Worm (Caenorhabditis elegans) whole organism, late embryonic: ENCODE results near the gene B0244.6.

Experiments
- K02D7.2 ChIP-seq: sonication (generic microtip); optimal IDR thresholded peaks from 2 replicates; lab custom pipeline; 2017; ENCODE audit warnings: mild to moderate bottlenecking, missing genetic modification characterization, missing compliant biosample characterization
- K09A11.1 ChIP-seq: sonication (generic microtip); optimal IDR thresholded peaks from 2 replicates; lab custom pipeline; 2017; ENCODE audit warnings: antibody characterized with exemption, mild to moderate bottlenecking, missing genetic modification characterization, missing compliant biosample characterization; ENCODE audit not compliant: insufficient read depth
- T23F11.4 ChIP-seq: fragments of 200-800 bp; sonication (Bioruptor generic); optimal IDR thresholded peaks from 2 replicates; lab custom pipeline; 2018; ENCODE audit warnings: mild to moderate bottlenecking, missing genetic modification characterization, missing compliant biosample characterization
- Y22D7AL.16 ChIP-seq: sonication (generic microtip); optimal IDR thresholded peaks from 2 replicates; lab custom pipeline; 2016; ENCODE audit warnings: missing genetic modification characterization, missing compliant biosample characterization
- ahr-1 ChIP-seq: sonication (generic microtip); optimal IDR thresholded peaks from 2 replicates; lab custom pipeline; 2016; ENCODE audit warnings: missing genetic modification characterization, missing compliant biosample characterization
- ceh-14 ChIP-seq: sonication (generic microtip); optimal IDR thresholded peaks from 2 replicates; lab custom pipeline; 2016; ENCODE audit warnings: missing genotype, missing genetic modification characterization, missing compliant biosample characterization
- ceh-18 ChIP-seq: sonication (generic microtip); optimal IDR thresholded peaks from 2 replicates; lab custom pipeline; 2016; ENCODE audit warnings: missing genetic modification characterization, missing compliant biosample characterization
- ceh-19 ChIP-seq: fragments of 200-800 bp; sonication (Bioruptor generic); optimal IDR thresholded peaks from 2 replicates; lab custom pipeline; 2018; ENCODE audit warnings: mild to moderate bottlenecking, missing genetic modification characterization, missing compliant biosample characterization
- ceh-2 ChIP-seq: sonication (generic microtip); optimal IDR thresholded peaks from 2 replicates; lab custom pipeline; 2016; ENCODE audit warnings: missing genotype, missing genetic modification characterization, missing compliant biosample characterization
- ceh-24 ChIP-seq: sonication (generic microtip); optimal IDR thresholded peaks from 2 replicates; lab custom pipeline; 2016; ENCODE audit warnings: mild to moderate bottlenecking, missing genetic modification characterization, missing compliant biosample characterization
- ceh-34 ChIP-seq: sonication (generic microtip); optimal IDR thresholded peaks from 2 replicates; lab custom pipeline; 2016; ENCODE audit warnings: mild to moderate bottlenecking, missing genetic modification characterization, missing compliant biosample characterization
- ceh-6 ChIP-seq: fragments of 200-800 bp; sonication (Bioruptor generic); optimal IDR thresholded peaks from 2 replicates; lab custom pipeline; 2018; ENCODE audit warnings: mild to moderate bottlenecking, missing genetic modification characterization, missing compliant biosample characterization
- che-1 ChIP-seq: sonication (generic microtip); optimal IDR thresholded peaks from 2 replicates; lab custom pipeline; 2016; ENCODE audit warnings: mild to moderate bottlenecking, missing genetic modification characterization, missing compliant biosample characterization
- dmd-4 ChIP-seq: sonication (generic microtip); optimal IDR thresholded peaks from 2 replicates; lab custom pipeline; 2016; ENCODE audit warnings: borderline replicate concordance, missing genetic modification characterization, missing compliant biosample characterization
- dve-1 ChIP-seq: sonication (generic microtip); optimal IDR thresholded peaks from 2 replicates; lab custom pipeline; 2017; ENCODE audit warnings: antibody characterized with exemption, mild to moderate bottlenecking, missing genetic modification characterization, missing compliant biosample characterization
- elt-2 ChIP-seq: sonication (generic microtip); optimal IDR thresholded peaks from 2 replicates; lab custom pipeline; 2016; ENCODE audit warnings: missing genetic modification reagents, missing genetic modification characterization, missing compliant biosample characterization
- eyg-1 ChIP-seq: sonication (generic microtip); optimal IDR thresholded peaks from 2 replicates; lab custom pipeline; 2016; ENCODE audit warnings: missing genotype, missing genetic modification characterization, missing compliant biosample characterization
- fkh-10 ChIP-seq: fragments of 150-350 bp; optimal IDR thresholded peaks from 2 replicates; lab custom pipeline; 2014; ENCODE audit warnings: missing biosample characterization, missing genetic modification reagents, missing genetic modification characterization
- hlh-13 ChIP-seq: fragments of 200-800 bp; sonication (Bioruptor generic); optimal IDR thresholded peaks from 2 replicates; lab custom pipeline; 2018; ENCODE audit warnings: mild to moderate bottlenecking, missing genetic modification characterization, missing compliant biosample characterization
- hlh-15 ChIP-seq: sonication (generic microtip); optimal IDR thresholded peaks from 2 replicates; lab custom pipeline; 2016; ENCODE audit warnings: missing genetic modification characterization, missing compliant biosample characterization
- madf-2 ChIP-seq: sonication (generic microtip); optimal IDR thresholded peaks from 2 replicates; lab custom pipeline; 2017; ENCODE audit warnings: missing genetic modification characterization, missing compliant biosample characterization
- mec-3 ChIP-seq: sonication (generic microtip); optimal IDR thresholded peaks from 2 replicates; lab custom pipeline; 2016; ENCODE audit warnings: borderline replicate concordance, missing genetic modification characterization, missing compliant biosample characterization
- nhr-11 ChIP-seq: fragments of 150-350 bp; optimal IDR thresholded peaks from 2 replicates; lab custom pipeline; 2014; ENCODE audit warnings: missing biosample characterization, missing genetic modification characterization
- nhr-232 ChIP-seq: sonication (generic microtip); optimal IDR thresholded peaks from 2 replicates; lab custom pipeline; 2016; ENCODE audit warnings: missing genetic modification characterization, missing compliant biosample characterization
- odd-2 ChIP-seq: sonication (generic microtip); optimal IDR thresholded peaks from 2 replicates; lab custom pipeline; 2017; ENCODE audit warnings: antibody characterized with exemption, mild to moderate bottlenecking, missing genetic modification characterization, missing compliant biosample characterization
- pag-3 ChIP-seq: sonication (generic microtip); optimal IDR thresholded peaks from 2 replicates; lab custom pipeline; 2016; ENCODE audit warnings: missing compliant biosample characterization, missing genetic modification characterization, borderline replicate concordance
- pha-2 ChIP-seq: sonication (generic microtip); optimal IDR thresholded peaks from 2 replicates; lab custom pipeline; 2017; ENCODE audit warnings: mild to moderate bottlenecking, missing genetic modification characterization, missing compliant biosample characterization
- pha-4 ChIP-seq: fragments of 150-350 bp; optimal IDR thresholded peaks from 2 replicates; lab custom pipeline; 2018; ENCODE audit warnings: missing biosample characterization, missing genetic modification reagents, missing genetic modification characterization
- pqm-1 ChIP-seq: sonication (generic microtip); optimal IDR thresholded peaks from 2 replicates; lab custom pipeline; 2016; ENCODE audit warnings: missing genetic modification characterization, missing compliant biosample characterization
- rnt-1 ChIP-seq: sonication (generic microtip); optimal IDR thresholded peaks from 2 replicates; lab custom pipeline; 2016; ENCODE audit warnings: missing genetic modification characterization, missing compliant biosample characterization
- syd-9 ChIP-seq: sonication (generic microtip); optimal IDR thresholded peaks from 2 replicates; lab custom pipeline; 2016; ENCODE audit warnings: mild to moderate bottlenecking, missing genetic modification characterization, moderate library complexity, missing compliant biosample characterization
- tbx-2 ChIP-seq: sonication (generic microtip); optimal IDR thresholded peaks from 2 replicates; lab custom pipeline; 2016; ENCODE audit warnings: missing genetic modification characterization, missing compliant biosample characterization
- tbx-7 ChIP-seq: sonication (generic microtip); optimal IDR thresholded peaks from 2 replicates; lab custom pipeline; 2016; ENCODE audit warnings: missing genotype, missing genetic modification characterization, missing compliant biosample characterization
- unc-3 ChIP-seq, 2 experiments: fragments of 200-800 bp in 1 of 2; sonication (Bioruptor generic) in 1 of 2; sonication (generic microtip) in 1 of 2; conservative IDR thresholded peaks in 1 of 2; optimal IDR thresholded peaks in 1 of 2; 2 replicates each; pipeline versions ENCODE4 v1.3.6 to Lab custom; 2016 to 2022; ENCODE audit warnings: missing compliant biosample characterization in 2 of 2, missing genetic modification characterization in 2 of 2, missing genetic modification reagents in 1 of 2
- unc-55 ChIP-seq: sonication (generic microtip); optimal IDR thresholded peaks from 2 replicates; lab custom pipeline; 2017; ENCODE audit warnings: missing biosample characterization, missing genetic modification reagents, missing genetic modification characterization
- zip-5 ChIP-seq: sonication (generic microtip); optimal IDR thresholded peaks from 2 replicates; lab custom pipeline; 2016; ENCODE audit warnings: missing genetic modification characterization, missing compliant biosample characterization

B0244.6 gene

DNA sequence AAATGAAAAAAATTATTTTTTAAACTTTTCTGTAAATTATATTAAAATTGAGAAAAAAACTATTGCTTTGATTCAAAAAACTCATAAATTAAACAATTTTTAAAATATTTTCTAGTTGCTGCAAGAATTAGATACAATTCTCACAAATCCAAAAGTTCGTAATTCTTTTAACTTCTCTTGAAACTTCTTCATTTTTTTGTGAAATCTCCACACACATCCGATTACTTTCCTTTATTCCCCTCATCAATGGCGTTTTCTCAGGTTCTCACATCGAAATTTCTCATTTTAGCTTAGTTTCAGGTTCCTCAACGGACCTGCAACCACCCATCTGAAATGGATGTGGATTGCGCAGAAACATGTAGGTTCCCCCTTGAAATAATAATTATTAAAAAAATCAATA, 15.3 kb upstream of the B0244.6 start, which contains the start of gene wrm-1:
Gene wrm-1 (plus strand): TSS at position 301 of the 400 bp plus-strand sequence.
- TF ChIP-seq che-1 (tag; lab: Kevin White, UChicago) (no peak), unc-3 (GFP tag; conservative IDR thresholded peaks at IDR 0.05; lab: Robert Waterston, UW) (no peak), unc-3 (tag; optimal IDR thresholded peaks at IDR 0.05; lab: Kevin White, UChicago) (no peak), pag-3 (no peak), ceh-19 (GFP tag; lab: Kevin White, UChicago) (no peak), mec-3 (tag; lab: Kevin White, UChicago) (no peak), dve-1 (no peak), K02D7.2 (no peak)

DNA sequence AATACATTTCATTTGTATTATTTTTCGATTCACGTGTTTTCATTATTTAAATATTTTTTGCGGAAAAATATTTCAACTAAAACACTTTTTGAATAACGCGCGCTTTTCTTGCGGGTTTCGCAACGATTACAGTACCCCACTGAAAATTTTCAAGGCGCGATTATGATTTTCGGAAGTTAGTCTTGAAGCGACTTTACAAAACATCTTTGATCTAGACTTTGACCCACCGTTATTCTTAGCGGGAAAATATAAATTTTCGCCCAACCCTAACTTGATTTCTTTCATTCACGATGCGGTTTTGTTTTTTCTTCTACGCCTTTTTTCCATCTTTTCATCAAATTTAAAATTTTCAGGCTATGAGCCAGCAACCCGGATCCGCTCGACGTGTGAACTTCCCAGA, 10.0 kb upstream of the B0244.6 start, which contains the start of gene egg-1:
Gene egg-1 (plus strand): TSS at position 354 of the 400 bp plus-strand sequence.
- no peak for TF ChIP-seq ahr-1 (tag; lab: Kevin White, UChicago)
- no peak for TF ChIP-seq hlh-13 (GFP tag; lab: Kevin White, UChicago)
- no peak for TF ChIP-seq mec-3 (tag; lab: Kevin White, UChicago)
- no peak for TF ChIP-seq pha-2 (tag; lab: Kevin White, UChicago)
- TF ChIP-seq unc-3 (GFP tag; conservative IDR thresholded peaks at IDR 0.05; lab: Robert Waterston, UW) = no peak
- no peak for TF ChIP-seq unc-3 (tag; optimal IDR thresholded peaks at IDR 0.05; lab: Kevin White, UChicago)
- no peak for TF ChIP-seq tbx-7 (tag; lab: Kevin White, UChicago)
- no peak for TF ChIP-seq unc-55 (GFP tag; lab: Kevin White, UChicago)
- no peak for TF ChIP-seq nhr-232 (tag; lab: Kevin White, UChicago)
- no peak for TF ChIP-seq ceh-34 (tag; lab: Kevin White, UChicago)
- TF ChIP-seq hlh-15 = no peak

DNA sequence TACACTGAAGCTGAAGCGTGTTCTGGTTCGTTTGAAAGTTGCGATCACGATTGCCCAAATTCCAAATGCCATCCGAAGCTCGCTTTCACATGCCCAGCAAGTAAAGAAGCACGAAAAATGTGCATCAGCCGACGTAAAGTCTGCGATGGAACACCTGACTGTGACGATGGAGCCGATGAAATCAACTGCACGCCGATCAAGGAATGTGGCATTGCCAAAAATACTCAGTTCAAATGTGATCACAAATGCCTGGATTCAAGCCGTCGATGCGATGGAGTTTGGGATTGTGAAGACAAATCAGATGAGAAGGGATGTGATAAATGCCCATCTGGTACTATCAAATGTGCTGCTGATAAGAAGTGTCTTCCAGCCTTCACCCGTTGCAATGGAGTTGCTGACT, 8.4 kb upstream of the B0244.6 start:
- TF ChIP-seq Y22D7AL.16 = no peak

DNA sequence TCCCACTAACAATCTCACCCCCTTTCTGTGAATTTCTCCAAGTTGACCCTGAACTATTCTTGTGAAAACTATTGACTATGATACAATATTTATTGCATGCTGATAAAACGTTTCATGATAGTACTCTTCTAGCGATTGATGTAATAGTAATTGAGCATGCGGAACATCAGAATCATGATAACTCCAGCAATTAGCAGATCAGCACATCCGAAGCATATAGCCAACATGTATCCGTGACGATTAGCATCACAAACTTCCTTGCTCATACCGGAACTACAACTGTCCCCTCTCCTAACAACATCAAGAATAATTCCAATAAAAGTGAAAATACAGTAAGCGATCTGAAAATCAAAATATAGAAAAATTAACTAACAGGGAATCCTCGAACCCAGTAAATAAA, 7.8 kb upstream of the B0244.6 start:
- TF ChIP-seq pha-2 (tag; lab: Kevin White, UChicago) (no peak), zip-5 (no peak), tbx-2 (tag; lab: Kevin White, UChicago) (no peak), rnt-1 (tag; lab: Kevin White, UChicago) (no peak), nhr-11 (tag; lab: Kevin White, UChicago) (no peak), K09A11.1 (no peak), eyg-1 (tag; lab: Kevin White, UChicago) (no peak), unc-55 (GFP tag; lab: Kevin White, UChicago) (no peak), ceh-24 (tag; lab: Kevin White, UChicago) (no peak), odd-2 (tag; lab: Kevin White, UChicago) (no peak), ceh-34 (tag; lab: Kevin White, UChicago) (no peak), mec-3 (tag; lab: Kevin White, UChicago) (no peak), pha-4 (tag; lab: Kevin White, UChicago) (no peak)

DNA sequence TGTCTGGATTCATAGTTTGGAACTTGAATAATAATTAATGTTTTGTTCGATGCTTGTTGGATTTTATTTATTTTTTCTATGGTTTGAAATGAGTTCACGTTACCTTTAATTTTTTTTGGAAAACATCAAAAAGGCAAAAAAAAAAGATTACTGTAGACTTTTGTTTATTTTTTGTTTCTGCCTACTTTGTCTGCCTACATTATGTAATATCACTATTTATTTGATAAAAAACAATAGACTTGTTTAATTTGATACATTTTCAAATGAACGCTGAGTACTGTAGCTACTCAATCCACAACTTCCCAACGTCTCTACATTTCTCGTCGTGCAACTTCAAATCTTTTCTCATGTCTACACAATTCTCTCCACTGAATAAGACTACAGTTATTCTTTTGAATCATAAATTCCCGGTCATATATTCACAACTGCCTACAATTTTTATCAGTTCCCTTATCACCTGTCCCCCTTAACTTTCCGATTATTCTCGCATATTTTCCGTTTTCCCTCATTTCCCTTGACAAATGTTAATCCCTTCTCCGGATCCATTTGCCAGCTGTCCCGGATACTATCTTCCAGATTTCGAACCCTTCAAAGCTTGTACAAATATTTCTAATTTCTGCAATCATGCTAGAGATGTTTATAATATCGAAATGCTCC, 6.7 kb upstream of the B0244.6 start, which contains the start of the genes B0244.9 and B0244.7:
Gene B0244.9 (minus strand): TSS at position 51 of the 657 bp plus-strand sequence.
Gene B0244.7 (plus strand): TSS at position 522 of the 657 bp plus-strand sequence.
- no peak for TF ChIP-seq pag-3
- TF ChIP-seq elt-2 (tag; lab: Kevin White, UChicago) = peak; percentile 65

DNA sequence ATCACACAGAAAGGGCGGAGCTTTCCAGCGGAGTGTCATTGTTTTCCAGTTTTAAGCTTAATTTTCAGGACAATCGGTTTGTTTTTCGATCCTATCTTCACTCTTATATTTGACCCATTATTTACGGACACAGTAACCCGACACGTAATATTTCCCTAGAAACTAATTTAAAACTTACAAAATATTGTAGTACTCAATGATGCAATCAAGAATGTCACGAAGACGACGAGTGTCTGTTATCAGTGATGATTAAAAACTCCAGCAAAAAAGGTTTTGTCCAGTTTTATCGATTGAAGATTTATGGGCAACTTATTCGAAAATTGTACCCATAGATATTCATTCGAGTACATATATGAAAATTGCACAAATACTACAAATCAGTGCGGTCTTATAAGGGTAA, 4.9 kb upstream of the B0244.6 start, which contains the start of gene B0244.17:
Gene B0244.17 (plus strand): TSS at position 301 of the 400 bp plus-strand sequence.
- peak; percentile 30 for TF ChIP-seq elt-2 (tag; lab: Kevin White, UChicago)
- TF ChIP-seq ahr-1 (tag; lab: Kevin White, UChicago) = no peak
- TF ChIP-seq, all 69 proteins: peak for 1

DNA sequence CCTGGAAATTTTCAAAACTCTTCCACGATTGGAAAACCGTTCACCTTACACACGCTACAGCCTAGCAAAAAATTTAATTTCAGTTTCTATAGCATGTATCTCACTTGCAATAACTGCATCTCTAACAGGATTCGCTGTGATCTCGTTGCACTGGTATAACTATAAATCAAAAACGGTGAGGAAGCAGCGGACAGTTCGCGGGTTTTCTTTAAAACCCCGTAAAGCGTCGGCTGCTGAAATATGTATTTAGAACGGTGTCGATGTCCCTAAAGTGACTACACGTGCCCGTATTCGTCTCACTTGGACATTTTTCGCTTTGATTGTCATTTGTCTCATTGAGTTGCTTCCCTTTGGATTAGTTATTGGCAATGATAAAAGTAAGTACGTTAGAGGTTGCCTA, 3.5 kb upstream of the B0244.6 start:
- no peak for TF ChIP-seq ceh-18 (tag; lab: Kevin White, UChicago)
- no peak for TF ChIP-seq rnt-1 (tag; lab: Kevin White, UChicago)
- TF ChIP-seq odd-2 (tag; lab: Kevin White, UChicago) = no peak
- TF ChIP-seq syd-9 = no peak
- no peak for TF ChIP-seq zip-5
- TF ChIP-seq ceh-2 (tag; lab: Kevin White, UChicago) = no peak
- no peak for TF ChIP-seq madf-2 (tag; lab: Kevin White, UChicago)
- no peak for TF ChIP-seq ceh-34 (tag; lab: Kevin White, UChicago)
- no peak for TF ChIP-seq ceh-14 (tag; lab: Kevin White, UChicago)
- TF ChIP-seq mec-3 (tag; lab: Kevin White, UChicago) = no peak
- TF ChIP-seq dmd-4 (tag; lab: Kevin White, UChicago) = no peak
- TF ChIP-seq T23F11.4 (GFP tag; lab: Kevin White, UChicago) = no peak
- no peak for TF ChIP-seq ceh-6 (GFP tag; lab: Kevin White, UChicago)
- TF ChIP-seq pha-2 (tag; lab: Kevin White, UChicago) = no peak
- no peak for TF ChIP-seq fkh-10
- no peak for TF ChIP-seq tbx-7 (tag; lab: Kevin White, UChicago)
- no peak for TF ChIP-seq K09A11.1
- TF ChIP-seq pqm-1 (tag; lab: Kevin White, UChicago) = no peak
